Fruit fly (Drosophila melanogaster) whole organism, embryonic: ENCODE data around the gene CG32246.

Source experiments
- CG10274 ChIP-seq: fragments of 200-800 bp; sonication (Bioruptor generic); optimal IDR thresholded peaks from 3 replicates; lab custom pipeline; 2017; ENCODE audit warnings: missing biosample characterization, mild to moderate bottlenecking, missing genetic modification characterization
- CG11398 ChIP-seq: fragments of 200-800 bp; sonication (Bioruptor generic); optimal IDR thresholded peaks from 2 replicates; lab custom pipeline; 2016; ENCODE audit warnings: missing biosample characterization, missing genetic modification characterization
- CG13287 ChIP-seq: fragments of 200-800 bp; sonication (Bioruptor generic); IDR thresholded peaks from 2 replicates; pipeline ENCODE4 v1.3.6; 2022; ENCODE audit warnings: missing biosample characterization, missing genetic modification characterization; ENCODE audit not compliant: partially characterized antibody
- CG14014 ChIP-seq: fragments of 200-800 bp; sonication (Bioruptor generic); IDR thresholded peaks from 2 replicates; pipeline ENCODE4 v1.3.6; 2022; ENCODE audit warnings: missing biosample characterization, missing genetic modification characterization
- CG14710 ChIP-seq: fragments of 200-800 bp; sonication (Bioruptor generic); optimal IDR thresholded peaks from 3 replicates; lab custom pipeline; 2019; ENCODE audit warnings: missing biosample characterization, mild to moderate bottlenecking, missing genetic modification characterization, moderate library complexity
- CG15514 ChIP-seq: fragments of 200-800 bp; sonication (Bioruptor generic); optimal IDR thresholded peaks from 3 replicates; lab custom pipeline; 2017; ENCODE audit warnings: missing biosample characterization, missing genetic modification characterization, mild to moderate bottlenecking, moderate library complexity, missing genetic modification reagents
- CG17361 ChIP-seq: fragments of 200-800 bp; sonication (Bioruptor generic); IDR thresholded peaks from 3 replicates; pipeline ENCODE4 v1.3.6; 2022; ENCODE audit warnings: missing biosample characterization, missing genetic modification characterization
- CG17612 ChIP-seq: fragments of 200-800 bp; sonication (Bioruptor generic); IDR thresholded peaks from 2 replicates; pipeline ENCODE4 v1.3.6; 2022; ENCODE audit warnings: missing biosample characterization, missing genetic modification characterization
- CG18262 ChIP-seq: fragments of 200-800 bp; optimal IDR thresholded peaks from 3 replicates; lab custom pipeline; 2019; ENCODE audit warnings: missing biosample characterization, mild to moderate bottlenecking, missing genetic modification characterization, moderate library complexity
- CG18476 ChIP-seq: fragments of 200-800 bp; sonication (Bioruptor generic); optimal IDR thresholded peaks from 2 replicates; lab custom pipeline; 2016; ENCODE audit warnings: missing biosample characterization, mild to moderate bottlenecking, missing genetic modification characterization
- CG18599 ChIP-seq: fragments of 200-800 bp; sonication (Bioruptor generic); optimal IDR thresholded peaks from 3 replicates; lab custom pipeline; 2017; ENCODE audit warnings: missing biosample characterization, missing genetic modification characterization, mild to moderate bottlenecking, moderate library complexity, missing genetic modification reagents
- CG32532 ChIP-seq: fragments of 200-800 bp; sonication (Bioruptor generic); IDR thresholded peaks from 2 replicates; pipeline ENCODE4 v1.3.6; 2022; ENCODE audit warnings: missing biosample characterization, missing genetic modification characterization
- CG3726 ChIP-seq: fragments of 200-800 bp; sonication (Bioruptor generic); IDR thresholded peaks from 3 replicates; pipeline ENCODE4, ENCODE4 v1.3.6; 2022; ENCODE audit warnings: missing biosample characterization, missing genetic modification characterization
- CG4854 ChIP-seq: fragments of 200-800 bp; sonication (Bioruptor generic); optimal IDR thresholded peaks from 2 replicates; lab custom pipeline; 2016; ENCODE audit warnings: missing biosample characterization, missing genetic modification characterization, inconsistent platforms
- CG5953 ChIP-seq: fragments of 200-800 bp; sonication (Bioruptor generic); IDR thresholded peaks from 2 replicates; pipeline ENCODE4 v1.3.6; 2022; ENCODE audit warnings: missing biosample characterization, missing genetic modification characterization
- CG6791 ChIP-seq: fragments of 200-800 bp; sonication (Bioruptor generic); IDR thresholded peaks from 3 replicates; pipeline ENCODE4 v1.3.6; 2022; ENCODE audit warnings: missing biosample characterization, missing genetic modification characterization; ENCODE audit not compliant: partially characterized antibody
- CG7786 ChIP-seq: fragments of 200-800 bp; sonication (Bioruptor generic); optimal IDR thresholded peaks from 2 replicates; lab custom pipeline; 2016; ENCODE audit warnings: missing biosample characterization, missing genetic modification characterization
- Camta ChIP-seq: fragments of 200-800 bp; sonication (Bioruptor generic); optimal IDR thresholded peaks from 2 replicates; lab custom pipeline; 2016; ENCODE audit warnings: missing biosample characterization, missing genetic modification characterization
- Doc3 ChIP-seq: fragments of 200-800 bp; sonication (Bioruptor generic); IDR thresholded peaks from 3 replicates; pipeline ENCODE4 v1.3.6; 2022; ENCODE audit warnings: missing biosample characterization, missing genetic modification characterization; ENCODE audit not compliant: partially characterized antibody
- Dp ChIP-seq: fragments of 200-800 bp; sonication (Bioruptor generic); optimal IDR thresholded peaks from 2 replicates; lab custom pipeline; 2018; ENCODE audit warnings: missing biosample characterization, mild to moderate bottlenecking, missing genetic modification characterization, moderate library complexity
- Dref ChIP-seq: fragments of 200-800 bp; sonication (Bioruptor generic); IDR thresholded peaks from 2 replicates; pipeline ENCODE4 v1.3.6; 2022; ENCODE audit warnings: missing biosample characterization, missing genetic modification characterization
- E2f1 ChIP-seq: fragments of 200-800 bp; sonication (Bioruptor generic); IDR thresholded peaks from 2 replicates; pipeline ENCODE4 v1.3.6; 2022; ENCODE audit warnings: missing biosample characterization, missing genetic modification characterization
- HLHmδ ChIP-seq: fragments of 200-800 bp; sonication (Bioruptor generic); optimal IDR thresholded peaks from 2 replicates; lab custom pipeline; 2018; ENCODE audit warnings: missing biosample characterization, mild to moderate bottlenecking, missing genetic modification characterization, moderate library complexity
- Hr78 ChIP-seq, 2 experiments: fragments of 200-800 bp in 1 of 2; fragments of >200 bp in 1 of 2; sonication (Bioruptor generic) in 1 of 2; optimal IDR thresholded peaks; 2 replicates each; lab custom pipeline; 2017 to 2019; ENCODE audit warnings: missing biosample characterization in 2 of 2, missing genetic modification characterization in 2 of 2, mild to moderate bottlenecking in 1 of 2, moderate library complexity in 1 of 2
- MBD-R2 ChIP-seq: fragments of 200-800 bp; sonication (Bioruptor generic); IDR thresholded peaks from 2 replicates; pipeline ENCODE4 v1.3.6; 2022; ENCODE audit warnings: missing biosample characterization, missing genetic modification characterization
- NfI ChIP-seq: fragments of 200-800 bp; sonication (Bioruptor generic); optimal IDR thresholded peaks from 3 replicates; lab custom pipeline; 2018; ENCODE audit warnings: missing biosample characterization, mild to moderate bottlenecking, missing genetic modification characterization, moderate library complexity
- Scr ChIP-seq: fragments of 200-800 bp; sonication (Bioruptor generic); IDR thresholded peaks from 2 replicates; pipeline ENCODE4 v1.3.6; 2022; ENCODE audit warnings: missing biosample characterization, missing genetic modification characterization; ENCODE audit not compliant: partially characterized antibody
- Sin3A ChIP-seq: fragments of >200 bp; optimal IDR thresholded peaks from 2 replicates; lab custom pipeline; 2018
- ase ChIP-seq: fragments of 200-800 bp; sonication (Bioruptor generic); IDR thresholded peaks from 3 replicates; pipeline ENCODE4 v1.3.6; 2022; ENCODE audit warnings: missing biosample characterization, missing genetic modification characterization
- chm ChIP-seq: fragments of 200-800 bp; sonication (Bioruptor generic); IDR thresholded peaks from 2 replicates; pipeline ENCODE4 v1.3.6; 2022; ENCODE audit warnings: missing biosample characterization, missing genetic modification characterization
- ci ChIP-seq: fragments of 200-800 bp; sonication (Bioruptor generic); IDR thresholded peaks from 3 replicates; pipeline ENCODE4 v1.3.6; 2022; ENCODE audit warnings: missing biosample characterization, missing genetic modification characterization
- corto ChIP-seq: fragments of 200-800 bp; sonication (Bioruptor generic); optimal IDR thresholded peaks from 2 replicates; lab custom pipeline; 2016; ENCODE audit warnings: missing biosample characterization, mild to moderate bottlenecking, missing genetic modification characterization, moderate library complexity
- crp ChIP-seq, 2 experiments: fragments of 200-800 bp; sonication (Bioruptor generic); optimal IDR thresholded peaks; 2 replicates in 1 of 2; 3 replicates in 1 of 2; lab custom pipeline; 2017; ENCODE audit warnings: missing biosample characterization in 2 of 2, missing genetic modification characterization in 2 of 2, mild to moderate bottlenecking in 1 of 2, moderate library complexity in 1 of 2
- da ChIP-seq: fragments of 200-800 bp; sonication (Bioruptor generic); optimal IDR thresholded peaks from 2 replicates; lab custom pipeline; 2016; ENCODE audit warnings: missing biosample characterization, missing genetic modification characterization
- dati ChIP-seq: fragments of 200-800 bp; sonication (Bioruptor generic); IDR thresholded peaks from 2 replicates; pipeline ENCODE4 v1.3.6; 2022; ENCODE audit warnings: missing biosample characterization, missing genetic modification characterization
- dmrt11E ChIP-seq: fragments of 200-800 bp; sonication (Bioruptor generic); optimal IDR thresholded peaks from 3 replicates; lab custom pipeline; 2018; ENCODE audit warnings: missing biosample characterization, mild to moderate bottlenecking, missing genetic modification characterization, moderate library complexity
- esg ChIP-seq: fragments of 200-800 bp; sonication (Bioruptor generic); conservative IDR thresholded peaks from 2 replicates; pipeline ENCODE4 v1.3.6; 2022; ENCODE audit warnings: missing biosample characterization, missing genetic modification characterization
- fd102C ChIP-seq: fragments of 200-800 bp; sonication (Bioruptor generic); optimal IDR thresholded peaks from 2 replicates; lab custom pipeline; 2018; ENCODE audit warnings: missing biosample characterization, mild to moderate bottlenecking, missing genetic modification characterization, moderate library complexity
- gcm2 ChIP-seq: fragments of 200-800 bp; sonication (Bioruptor generic); optimal IDR thresholded peaks from 2 replicates; lab custom pipeline; 2016; ENCODE audit warnings: missing biosample characterization, missing genetic modification characterization
- hbn ChIP-seq: fragments of 200-800 bp; sonication (Bioruptor generic); IDR thresholded peaks from 2 replicates; pipeline ENCODE4 v1.3.6; 2022; ENCODE audit warnings: missing biosample characterization, missing genetic modification characterization; ENCODE audit not compliant: partially characterized antibody
- klu ChIP-seq: fragments of 200-800 bp; sonication (Bioruptor generic); IDR thresholded peaks from 2 replicates; pipeline ENCODE4 v1.3.6; 2022; ENCODE audit warnings: missing biosample characterization, missing genetic modification characterization
- lab ChIP-seq: fragments of 200-800 bp; sonication (Bioruptor generic); optimal IDR thresholded peaks from 3 replicates; lab custom pipeline; 2017; ENCODE audit warnings: missing biosample characterization, missing genetic modification characterization, mild to moderate bottlenecking, moderate library complexity, missing genetic modification reagents
- pita ChIP-seq: fragments of 200-800 bp; sonication (Bioruptor generic); optimal IDR thresholded peaks from 2 replicates; lab custom pipeline; 2017; ENCODE audit warnings: missing biosample characterization, mild to moderate bottlenecking, missing genetic modification characterization
- pnt ChIP-seq: fragments of 200-800 bp; sonication (Bioruptor generic); optimal IDR thresholded peaks from 3 replicates; lab custom pipeline; 2016; ENCODE audit warnings: missing biosample characterization, missing genetic modification characterization
- prd ChIP-seq, 3 experiments: fragments of >200 bp in 2 of 3; fragments of 200-800 bp in 1 of 3; sonication (Bioruptor generic) in 1 of 3; optimal IDR thresholded peaks in 2 of 3; IDR thresholded peaks in 1 of 3; 2 replicates in 2 of 3; 3 replicates in 1 of 3; pipeline versions ENCODE4 v1.3.6 to Lab custom; 2017 to 2022; ENCODE audit warnings: missing biosample characterization in 1 of 3, missing genetic modification characterization in 1 of 3
- pum ChIP-seq: fragments of 200-800 bp; sonication (Bioruptor generic); optimal IDR thresholded peaks from 2 replicates; lab custom pipeline; 2016; ENCODE audit warnings: missing biosample characterization, missing genetic modification characterization
- run ChIP-seq: fragments of 200-800 bp; sonication (Bioruptor generic); optimal IDR thresholded peaks from 3 replicates; lab custom pipeline; 2018; ENCODE audit warnings: missing biosample characterization, mild to moderate bottlenecking, missing genetic modification characterization
- sens ChIP-seq: fragments of 200-800 bp; sonication (Bioruptor generic); peaks from one replicate; lab custom pipeline; 2016; ENCODE audit warnings: missing biosample characterization, missing genetic modification characterization
- sob ChIP-seq: fragments of 200-800 bp; sonication (Bioruptor generic); IDR thresholded peaks from 2 replicates; pipeline ENCODE4 v1.3.6; 2022; ENCODE audit warnings: missing biosample characterization, missing genetic modification characterization
- tin ChIP-seq: fragments of 200-800 bp; sonication (Bioruptor generic); optimal IDR thresholded peaks from 3 replicates; lab custom pipeline; 2016; ENCODE audit warnings: missing biosample characterization, missing genetic modification characterization
- wor ChIP-seq: fragments of 200-800 bp; sonication (Bioruptor generic); IDR thresholded peaks from 2 replicates; pipeline ENCODE4 v1.3.6; 2022; ENCODE audit warnings: missing biosample characterization, missing genetic modification characterization

CG32246 gene

DNA sequence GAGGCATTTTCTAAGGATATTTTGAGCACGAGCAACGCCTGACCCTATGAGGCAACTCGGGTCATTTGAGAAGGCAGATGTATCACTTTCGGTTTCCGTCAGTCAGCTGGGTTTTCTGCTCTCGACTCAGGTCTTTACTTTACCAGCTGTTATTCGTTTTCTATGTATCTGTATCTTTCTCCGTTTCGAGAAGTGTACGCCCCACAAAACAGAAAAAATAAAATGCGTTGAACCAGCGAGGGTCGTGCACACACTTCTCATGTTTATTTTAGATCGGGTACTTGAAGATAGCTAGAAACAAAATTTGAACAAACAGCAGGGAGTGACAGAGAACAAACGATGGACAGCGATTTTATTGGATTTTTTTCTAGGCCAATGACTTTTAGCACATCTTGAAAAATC lies 7.2 kb upstream of the CG32246 start (continued):
- TF ChIP-seq CG6791 (GFP tag; lab: Robert Waterston, UW) (no peak), CG3726 (GFP tag; lab: Robert Waterston, UW) (no peak), CG14710 (peak; percentile 48), wor (no peak), Camta (GFP tag; lab: Kevin White, UChicago) (no peak), E2f1 (GFP tag; lab: Robert Waterston, UW) (no peak), Dref (GFP tag; lab: Robert Waterston, UW) (no peak), MBD-R2 (GFP tag; lab: Robert Waterston, UW) (no peak), Sin3A (no peak), sens (GFP tag; lab: Kevin White, UChicago) (peak; percentile 85), esg (GFP tag; lab: Robert Waterston, UW) (no peak), fd102C (GFP tag; lab: Kevin White, UChicago) (peak; percentile 20), Hr78 (GFP tag; optimal IDR thresholded peaks at IDR 0.05; lab: Kevin White, UChicago) (no peak), CG5953 (GFP tag; lab: Robert Waterston, UW) (no peak), dmrt11E (tag; lab: Kevin White, UChicago) (peak; percentile 64), tin (GFP tag; lab: Kevin White, UChicago) (peak; percentile 29), prd (optimal IDR thresholded peaks at IDR 0.05; lab: Kevin White, UChicago) (no peak), prd (GFP tag; IDR thresholded peaks at IDR 0.05; lab: Robert Waterston, UW) (no peak; the same call in 2 of the 3 replicates), Dp (GFP tag; lab: Kevin White, UChicago) (no peak), CG14014 (GFP tag; lab: Robert Waterston, UW) (no peak), CG17361 (GFP tag; lab: Robert Waterston, UW) (no peak), corto (GFP tag; lab: Kevin White, UChicago) (no peak), klu (GFP tag; lab: Robert Waterston, UW) (no peak), pnt (GFP tag; lab: Kevin White, UChicago) (no peak), CG32532 (no peak), Scr (no peak), chm (GFP tag; lab: Robert Waterston, UW) (peak; percentile 43; the same call in 1 of the 2 replicates), CG18476 (peak; percentile 99), lab (GFP tag; lab: Kevin White, UChicago) (no peak), hbn (GFP tag; lab: Robert Waterston, UW) (no peak), da (GFP tag; lab: Kevin White, UChicago) (no peak), CG4854 (no peak), gcm2 (GFP tag; lab: Kevin White, UChicago) (no peak), run (no peak), crp (GFP tag; optimal IDR thresholded peaks at IDR 0.05; lab: Kevin White, UChicago) (peak in 1 of 2 experiments; percentile 56), CG18599 (GFP tag; lab: Kevin White, UChicago) (no peak), ase (GFP tag; lab: Robert Waterston, UW) (no peak), CG17612 (GFP tag; lab: Robert Waterston, UW) (no peak), pita (GFP tag; lab: Kevin White, UChicago) (no peak), Doc3 (GFP tag; lab: Robert Waterston, UW) (no peak), pum (no peak), sob (GFP tag; lab: Robert Waterston, UW) (no peak), CG7786 (no peak), CG13287 (GFP tag; lab: Robert Waterston, UW) (no peak), HLHmδ (GFP tag; lab: Kevin White, UChicago) (peak; percentile 34), CG18262 (peak; percentile 31), dati (GFP tag; lab: Robert Waterston, UW) (no peak), CG10274 (GFP tag; lab: Kevin White, UChicago) (no peak), NfI (no peak), CG11398 (GFP tag; lab: Kevin White, UChicago) (peak; percentile 21), CG15514 (GFP tag; lab: Kevin White, UChicago) (no peak), ci (no peak)
